Worm (Caenorhabditis elegans) whole organism, L1 larva: Measurements from ENCODE around the gene gro-1.

ENCODE experiments used
- C16A3.4 ChIP-seq: fragments of 150-350 bp; optimal IDR thresholded peaks from 2 replicates; lab custom pipeline; 2014; ENCODE audit warnings: missing biosample characterization, missing genetic modification characterization
- C34B4.2 ChIP-seq: sonication (generic microtip); optimal IDR thresholded peaks from 2 replicates; lab custom pipeline; 2017; ENCODE audit warnings: mild to moderate bottlenecking, missing genetic modification characterization, missing compliant biosample characterization
- F16B12.6 ChIP-seq: fragments of 150-350 bp; optimal IDR thresholded peaks from 2 replicates; lab custom pipeline; 2014; ENCODE audit warnings: missing biosample characterization, missing genetic modification characterization
- aha-1 ChIP-seq: fragments of 150-350 bp; optimal IDR thresholded peaks from 2 replicates; lab custom pipeline; 2014; ENCODE audit warnings: missing biosample characterization, missing genetic modification characterization
- alr-1 ChIP-seq: fragments of 200-800 bp; sonication (Bioruptor generic); optimal IDR thresholded peaks from 2 replicates; lab custom pipeline; 2018; ENCODE audit warnings: borderline replicate concordance, mild to moderate bottlenecking, missing genetic modification characterization, missing compliant biosample characterization
- ama-1 ChIP-seq: fragments of 150-350 bp; optimal IDR thresholded peaks from 2 replicates; lab custom pipeline; 2014
- blmp-1 ChIP-seq: fragments of 150-350 bp; optimal IDR thresholded peaks from 2 replicates; lab custom pipeline; 2014; ENCODE audit warnings: missing biosample characterization, missing genetic modification characterization
- ceh-8 ChIP-seq: fragments of 200-800 bp; sonication (Bioruptor generic); optimal IDR thresholded peaks from 2 replicates; lab custom pipeline; 2018; ENCODE audit warnings: mild to moderate bottlenecking, missing genetic modification characterization, moderate library complexity, missing compliant biosample characterization
- ceh-90 ChIP-seq: sonication (generic microtip); optimal IDR thresholded peaks from 2 replicates; lab custom pipeline; 2016; ENCODE audit warnings: missing genetic modification characterization, missing compliant biosample characterization
- ces-1 ChIP-seq: fragments of 150-350 bp; optimal IDR thresholded peaks from 2 replicates; lab custom pipeline; 2014; ENCODE audit warnings: missing biosample characterization, missing genetic modification reagents, missing genetic modification characterization
- dsc-1 ChIP-seq: sonication (generic microtip); optimal IDR thresholded peaks from 2 replicates; lab custom pipeline; 2016; ENCODE audit warnings: mild to moderate bottlenecking, missing genetic modification characterization, missing compliant biosample characterization
- efl-1 ChIP-seq, 4 experiments: fragments of 150-350 bp; optimal IDR thresholded peaks in 3 of 4; peaks in 1 of 4; 1 replicate in 1 of 4; 2 replicates in 3 of 4; lab custom pipeline; 2014; ENCODE audit warnings: missing biosample characterization in 2 of 4, missing genetic modification characterization in 2 of 4, missing genetic modification reagents in 2 of 4
- egl-13 ChIP-seq: sonication (generic microtip); optimal IDR thresholded peaks from 2 replicates; lab custom pipeline; 2016; ENCODE audit warnings: missing genotype, missing genetic modification reagents, missing genetic modification characterization, missing compliant biosample characterization
- elt-2 ChIP-seq: sonication (generic microtip); optimal IDR thresholded peaks from 2 replicates; lab custom pipeline; 2016; ENCODE audit warnings: missing genetic modification characterization, mild to moderate bottlenecking, inconsistent platforms, missing compliant biosample characterization, missing genetic modification reagents
- ets-5 ChIP-seq: fragments of 200-800 bp; sonication (Bioruptor generic); IDR thresholded peaks from 2 replicates; pipeline ENCODE4 v1.3.6; 2022; ENCODE audit warnings: missing genetic modification characterization, missing compliant biosample characterization
- fkh-10 ChIP-seq: sonication (generic microtip); optimal IDR thresholded peaks from 2 replicates; lab custom pipeline; 2017; ENCODE audit warnings: missing biosample characterization, missing genetic modification reagents, missing genetic modification characterization
- fkh-4 ChIP-seq: sonication (generic microtip); optimal IDR thresholded peaks from 2 replicates; lab custom pipeline; 2016; ENCODE audit warnings: missing compliant biosample characterization, missing genetic modification characterization, borderline replicate concordance
- fos-1 ChIP-seq: fragments of 150-350 bp; optimal IDR thresholded peaks from 2 replicates; lab custom pipeline; 2014; ENCODE audit warnings: missing biosample characterization, missing genetic modification characterization
- grh-1 ChIP-seq: fragments of 200-800 bp; sonication (Bioruptor generic); IDR thresholded peaks from 2 replicates; pipeline ENCODE4 v1.3.6; 2022; ENCODE audit warnings: missing genetic modification reagents, missing genetic modification characterization, missing compliant biosample characterization
- hpl-2 ChIP-seq: fragments of 150-350 bp; optimal IDR thresholded peaks from 2 replicates; lab custom pipeline; 2014; ENCODE audit warnings: missing biosample characterization, missing genetic modification reagents, missing genetic modification characterization
- irx-1 ChIP-seq: sonication (generic microtip); optimal IDR thresholded peaks from 2 replicates; lab custom pipeline; 2016; ENCODE audit warnings: missing genetic modification characterization, missing compliant biosample characterization
- isw-1 ChIP-seq: fragments of 200-800 bp; sonication (Bioruptor generic); IDR thresholded peaks from 2 replicates; pipeline ENCODE4 v1.3.6; 2022; ENCODE audit warnings: missing genetic modification characterization, missing compliant biosample characterization
- jun-1 ChIP-seq: fragments of 150-350 bp; optimal IDR thresholded peaks from 2 replicates; lab custom pipeline; 2014; ENCODE audit warnings: missing biosample characterization, missing genetic modification reagents, missing genetic modification characterization
- lin-13 ChIP-seq: fragments of 150-350 bp; optimal IDR thresholded peaks from 2 replicates; lab custom pipeline; 2014; ENCODE audit warnings: missing biosample characterization, missing genetic modification reagents, missing genetic modification characterization
- lin-14 ChIP-seq: fragments of 200-800 bp; sonication (Bioruptor generic); optimal IDR thresholded peaks from 2 replicates; lab custom pipeline; 2018; ENCODE audit warnings: mild to moderate bottlenecking, missing genetic modification characterization, moderate library complexity, missing compliant biosample characterization
- lin-35 ChIP-seq, 2 experiments: fragments of 150-350 bp; optimal IDR thresholded peaks; 2 replicates each; lab custom pipeline; 2014; ENCODE audit warnings: missing biosample characterization in 2 of 2, missing genetic modification characterization in 2 of 2, missing genetic modification reagents in 2 of 2
- lin-39 ChIP-seq: fragments of 150-350 bp; optimal IDR thresholded peaks from 2 replicates; lab custom pipeline; 2014; ENCODE audit warnings: missing biosample characterization, missing genetic modification reagents, missing genetic modification characterization
- lir-3 ChIP-seq: sonication (generic microtip); optimal IDR thresholded peaks from 2 replicates; lab custom pipeline; 2016; ENCODE audit warnings: mild to moderate bottlenecking, missing genetic modification characterization, moderate library complexity, missing compliant biosample characterization; ENCODE audit not compliant: poor library complexity
- mep-1 ChIP-seq: fragments of 150-350 bp; optimal IDR thresholded peaks from 2 replicates; lab custom pipeline; 2014; ENCODE audit warnings: missing biosample characterization, missing genetic modification characterization
- nhr-20 ChIP-seq: sonication (generic microtip); optimal IDR thresholded peaks from 2 replicates; lab custom pipeline; 2016; ENCODE audit warnings: mild to moderate bottlenecking, missing genetic modification characterization, missing compliant biosample characterization
- nhr-28 ChIP-seq: fragments of 150-350 bp; optimal IDR thresholded peaks from 2 replicates; lab custom pipeline; 2014; ENCODE audit warnings: missing biosample characterization, missing genetic modification characterization
- nhr-47 ChIP-seq: sonication (generic microtip); optimal IDR thresholded peaks from 2 replicates; lab custom pipeline; 2016; ENCODE audit warnings: mild to moderate bottlenecking, missing genetic modification characterization, moderate library complexity, missing compliant biosample characterization
- nhr-71 ChIP-seq: sonication (generic microtip); optimal IDR thresholded peaks from 2 replicates; lab custom pipeline; 2016; ENCODE audit warnings: mild to moderate bottlenecking, missing genetic modification characterization, moderate library complexity, missing compliant biosample characterization
- nhr-77 ChIP-seq: fragments of 150-350 bp; optimal IDR thresholded peaks from 2 replicates; lab custom pipeline; 2014; ENCODE audit warnings: missing biosample characterization, missing genetic modification characterization
- nhr-85 ChIP-seq: sonication (generic microtip); peaks from one replicate; lab custom pipeline; 2016; ENCODE audit warnings: missing genetic modification characterization, inconsistent platforms, missing compliant biosample characterization
- pag-3 ChIP-seq: sonication (generic microtip); optimal IDR thresholded peaks from 2 replicates; lab custom pipeline; 2017; ENCODE audit warnings: missing genetic modification characterization, mild to moderate bottlenecking, missing compliant biosample characterization, antibody characterized with exemption, borderline replicate concordance; ENCODE audit not compliant: insufficient read depth
- pax-3 ChIP-seq: fragments of 200-800 bp; sonication (Bioruptor generic); optimal IDR thresholded peaks from 2 replicates; lab custom pipeline; 2018; ENCODE audit warnings: mild to moderate bottlenecking, missing genetic modification characterization, moderate library complexity, missing compliant biosample characterization
- pqm-1 ChIP-seq: sonication (generic microtip); optimal IDR thresholded peaks from 3 replicates; lab custom pipeline; 2017; ENCODE audit warnings: missing biosample characterization, missing genetic modification characterization
- rnt-1 ChIP-seq: sonication (generic microtip); optimal IDR thresholded peaks from 2 replicates; lab custom pipeline; 2016; ENCODE audit warnings: mild to moderate bottlenecking, missing genetic modification characterization, moderate library complexity, missing compliant biosample characterization
- skn-1 ChIP-seq: fragments of 150-350 bp; optimal IDR thresholded peaks from 2 replicates; lab custom pipeline; 2014; ENCODE audit warnings: missing biosample characterization, missing genetic modification characterization
- sox-4 ChIP-seq: sonication (generic microtip); optimal IDR thresholded peaks from 2 replicates; lab custom pipeline; 2016; ENCODE audit warnings: missing genetic modification characterization, missing compliant biosample characterization
- sptf-1 ChIP-seq: fragments of 150-350 bp; optimal IDR thresholded peaks from 2 replicates; lab custom pipeline; 2014; ENCODE audit warnings: missing biosample characterization, missing genetic modification characterization
- sup-37 ChIP-seq: fragments of 200-800 bp; sonication (Bioruptor generic); optimal IDR thresholded peaks from 2 replicates; lab custom pipeline; 2018; ENCODE audit warnings: mild to moderate bottlenecking, missing genetic modification characterization, missing compliant biosample characterization
- tbx-2 ChIP-seq: sonication (generic microtip); optimal IDR thresholded peaks from 2 replicates; lab custom pipeline; 2016; ENCODE audit warnings: missing genetic modification characterization, missing compliant biosample characterization
- unc-130 ChIP-seq: fragments of 150-350 bp; optimal IDR thresholded peaks from 2 replicates; lab custom pipeline; 2017; ENCODE audit warnings: missing biosample characterization, missing genetic modification characterization, inconsistent platforms
- unc-30 ChIP-seq: sonication (generic microtip); optimal IDR thresholded peaks from 2 replicates; lab custom pipeline; 2017; ENCODE audit warnings: missing biosample characterization, missing genetic modification characterization
- unc-86 ChIP-seq: sonication (generic microtip); optimal IDR thresholded peaks from 2 replicates; lab custom pipeline; 2016; ENCODE audit warnings: missing genetic modification characterization, missing compliant biosample characterization
- unc-98 ChIP-seq: fragments of 200-800 bp; sonication (Bioruptor generic); IDR thresholded peaks from 2 replicates; pipeline ENCODE4 v1.3.6; 2022; ENCODE audit warnings: missing genetic modification characterization, missing compliant biosample characterization
- vab-15 ChIP-seq: sonication (generic microtip); optimal IDR thresholded peaks from 2 replicates; lab custom pipeline; 2017; ENCODE audit warnings: missing genotype, mild to moderate bottlenecking, missing genetic modification characterization, missing compliant biosample characterization
- zip-4 ChIP-seq: fragments of 200-800 bp; sonication (Bioruptor generic); optimal IDR thresholded peaks from 2 replicates; lab custom pipeline; 2018; ENCODE audit warnings: mild to moderate bottlenecking, missing genetic modification characterization, moderate library complexity, missing compliant biosample characterization

gro-1 gene

DNA sequence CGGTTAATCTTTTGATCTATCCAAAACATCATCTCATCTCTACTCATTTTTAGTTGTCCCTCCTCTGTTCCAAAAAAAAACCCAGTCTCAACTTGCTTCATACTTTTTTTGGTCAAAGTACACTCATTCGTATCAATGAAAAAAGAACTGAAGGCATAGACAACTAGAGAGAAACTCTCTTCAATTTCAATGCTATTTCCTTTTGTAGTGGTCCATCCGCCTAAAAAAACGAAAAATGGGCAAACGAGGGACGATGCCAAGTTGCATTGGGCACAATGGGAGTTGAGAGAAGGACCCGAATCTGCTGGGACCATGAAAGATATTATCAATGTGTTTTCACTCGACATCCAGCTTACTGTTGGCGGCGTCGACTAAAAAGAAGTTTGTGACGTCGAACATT, 15.3 kb downstream of the gro-1 start (continued):
- TF ChIP-seq hpl-2 (GFP tag; lab: Kevin White, UChicago) (no peak), sup-37 (GFP tag; lab: Kevin White, UChicago) (no peak), pag-3 (tag; lab: Kevin White, UChicago) (no peak), lin-35 (GFP tag; optimal IDR thresholded peaks at IDR 0.05; lab: Kevin White, UChicago) (peak in 1 of 2 experiments; percentile 26), tbx-2 (tag; lab: Kevin White, UChicago) (peak; percentile 5), isw-1 (GFP tag; lab: Robert Waterston, UW) (no peak), pqm-1 (tag; lab: Kevin White, UChicago) (no peak), nhr-20 (tag; lab: Kevin White, UChicago) (no peak), zip-4 (no peak), lir-3 (no peak), unc-30 (tag; lab: Kevin White, UChicago) (no peak), mep-1 (tag; lab: Kevin White, UChicago) (peak; percentile 16), ceh-90 (no peak), nhr-77 (no peak), ces-1 (GFP tag; lab: Kevin White, UChicago) (no peak), alr-1 (tag; lab: Kevin White, UChicago) (no peak), skn-1 (no peak), unc-98 (GFP tag; lab: Robert Waterston, UW) (no peak), grh-1 (GFP tag; lab: Robert Waterston, UW) (no peak), blmp-1 (tag; lab: Kevin White, UChicago) (no peak), lin-39 (tag; lab: Kevin White, UChicago) (no peak), nhr-47 (no peak), egl-13 (tag; lab: Kevin White, UChicago) (no peak), sox-4 (tag; lab: Kevin White, UChicago) (no peak), pax-3 (no peak), vab-15 (tag; lab: Kevin White, UChicago) (no peak), dsc-1 (tag; lab: Kevin White, UChicago) (no peak), unc-130 (tag; lab: Kevin White, UChicago) (no peak), rnt-1 (no peak), elt-2 (no peak), fkh-4 (no peak), fkh-10 (GFP tag; lab: Kevin White, UChicago) (no peak), lin-14 (GFP tag; lab: Kevin White, UChicago) (peak; percentile 77), irx-1 (tag; lab: Kevin White, UChicago) (no peak), nhr-28 (no peak), efl-1 (optimal IDR thresholded peaks at IDR 0.05; lab: Kevin White, UChicago) (peak; percentile 38 to 61), efl-1 (GFP tag; optimal IDR thresholded peaks at IDR 0.05 in 1 of 2; lab: Kevin White, UChicago) (peak in 1 of 2 experiments; percentile 92), aha-1 (tag; lab: Kevin White, UChicago) (no peak), ets-5 (no peak), F16B12.6 (tag; lab: Kevin White, UChicago) (no peak), ceh-8 (GFP tag; lab: Kevin White, UChicago) (no peak)

DNA sequence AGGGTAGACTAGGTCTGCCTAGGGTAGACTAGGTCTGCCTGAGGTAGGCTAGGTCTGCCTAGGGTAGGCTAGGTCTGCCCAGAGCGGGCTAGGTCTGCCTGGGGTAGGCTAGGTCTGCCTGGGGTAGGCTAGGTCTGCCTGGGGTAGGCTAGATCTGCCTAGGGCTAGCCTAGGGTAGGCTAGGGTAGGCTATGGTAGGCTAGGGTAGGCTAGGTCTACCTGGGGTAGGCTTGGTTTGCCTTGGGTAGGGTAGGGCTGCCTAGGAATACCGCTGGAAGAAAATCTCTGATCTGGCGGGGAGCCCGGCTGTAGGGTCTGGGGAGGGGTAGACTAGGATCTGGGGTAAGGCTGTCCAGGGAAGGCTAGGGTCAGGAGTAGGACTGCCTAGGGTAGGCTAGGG, 20.6 kb downstream of the gro-1 start:
- TF ChIP-seq nhr-28 = no peak
- TF ChIP-seq C34B4.2 (tag; lab: Kevin White, UChicago) = no peak
- TF ChIP-seq hpl-2 (GFP tag; lab: Kevin White, UChicago) = no peak
- no peak for TF ChIP-seq lin-14 (GFP tag; lab: Kevin White, UChicago)
- no peak for TF ChIP-seq nhr-85 (tag; lab: Kevin White, UChicago)
- TF ChIP-seq unc-86 (tag; lab: Kevin White, UChicago) = no peak
- TF ChIP-seq fos-1 = no peak
- TF ChIP-seq sup-37 (GFP tag; lab: Kevin White, UChicago) = no peak
- TF ChIP-seq blmp-1 (tag; lab: Kevin White, UChicago) = no peak
- TF ChIP-seq lin-35 (GFP tag; optimal IDR thresholded peaks at IDR 0.05; lab: Kevin White, UChicago) = no peak
- no peak for TF ChIP-seq C16A3.4
- TF ChIP-seq ama-1 = no peak
- TF ChIP-seq jun-1 (tag; lab: Kevin White, UChicago) = no peak
- TF ChIP-seq fkh-10 (GFP tag; lab: Kevin White, UChicago) = no peak
- TF ChIP-seq sptf-1 = no peak
- no peak for TF ChIP-seq nhr-71 (tag; lab: Kevin White, UChicago)
- TF ChIP-seq lin-13 (GFP tag; lab: Kevin White, UChicago) = no peak
- TF ChIP-seq, all 84 proteins: peak for 0
